Fruit fly (Drosophila melanogaster) whole organism, prepupa: ENCODE results near the gene cad.

Experiments used
- Blimp-1 ChIP-seq: fragments of 200-800 bp; sonication (Bioruptor generic); optimal IDR thresholded peaks from 3 replicates; lab custom pipeline; 2017; ENCODE audit warnings: missing biosample characterization, missing genetic modification characterization, mild to moderate bottlenecking, moderate library complexity, missing genetic modification reagents
- CG3032 ChIP-seq: fragments of 200-800 bp; optimal IDR thresholded peaks from 2 replicates; lab custom pipeline; 2019; ENCODE audit warnings: missing biosample characterization, mild to moderate bottlenecking, missing genetic modification characterization, moderate library complexity
- CG6808 ChIP-seq: fragments of 200-800 bp; sonication (Bioruptor generic); optimal IDR thresholded peaks from 3 replicates; lab custom pipeline; 2017; ENCODE audit warnings: missing biosample characterization, missing genetic modification characterization, mild to moderate bottlenecking, moderate library complexity, missing genetic modification reagents
- CG6854 ChIP-seq: fragments of 200-800 bp; sonication (Bioruptor generic); optimal IDR thresholded peaks from 2 replicates; lab custom pipeline; 2017; ENCODE audit warnings: missing biosample characterization, mild to moderate bottlenecking, missing genetic modification characterization
- CG9139 ChIP-seq: fragments of 200-800 bp; sonication (Bioruptor generic); optimal IDR thresholded peaks from 3 replicates; lab custom pipeline; 2017; ENCODE audit warnings: missing biosample characterization, mild to moderate bottlenecking, missing genetic modification characterization
- Smox ChIP-seq: fragments of 200-800 bp; sonication (Bioruptor generic); optimal IDR thresholded peaks from 3 replicates; lab custom pipeline; 2016; ENCODE audit warnings: missing biosample characterization, missing genetic modification characterization
- Sox102F ChIP-seq: fragments of 200-800 bp; sonication (Bioruptor generic); optimal IDR thresholded peaks from 2 replicates; lab custom pipeline; 2016; ENCODE audit warnings: missing biosample characterization, mild to moderate bottlenecking, missing genetic modification characterization
- Sox15 ChIP-seq: fragments of 200-800 bp; sonication (Bioruptor generic); optimal IDR thresholded peaks from 3 replicates; lab custom pipeline; 2016; ENCODE audit warnings: missing biosample characterization, missing genetic modification characterization
- dac ChIP-seq: fragments of 200-800 bp; sonication (Bioruptor generic); optimal IDR thresholded peaks from 2 replicates; lab custom pipeline; 2017; ENCODE audit warnings: missing biosample characterization, mild to moderate bottlenecking, missing genetic modification characterization
- dsx ChIP-seq: fragments of 200-800 bp; optimal IDR thresholded peaks from 3 replicates; lab custom pipeline; 2019; ENCODE audit warnings: missing biosample characterization, mild to moderate bottlenecking, missing genetic modification characterization, moderate library complexity; ENCODE audit not compliant: poor library complexity, severe bottlenecking
- salr ChIP-seq, 2 experiments: fragments of 200-800 bp; sonication (Bioruptor generic); optimal IDR thresholded peaks; 3 replicates each; lab custom pipeline; 2016 to 2018; ENCODE audit warnings: missing biosample characterization in 2 of 2, missing genetic modification characterization in 2 of 2, mild to moderate bottlenecking in 1 of 2
- ss ChIP-seq, 2 experiments: fragments of 200-800 bp; sonication (Bioruptor generic); optimal IDR thresholded peaks; 2 replicates in 1 of 2; 3 replicates in 1 of 2; lab custom pipeline; 2017 to 2018; ENCODE audit warnings: mild to moderate bottlenecking in 2 of 2, missing biosample characterization in 2 of 2, missing genetic modification characterization in 2 of 2, moderate library complexity in 1 of 2

- TF ChIP-seq CG9139 (GFP tag; lab: Kevin White, UChicago): no peak
- TF ChIP-seq ss (GFP tag; optimal IDR thresholded peaks at IDR 0.05; lab: Kevin White, UChicago): no peak
- no peak for TF ChIP-seq Sox102F (GFP tag; lab: Kevin White, UChicago)
- TF ChIP-seq CG3032 (tag; lab: Kevin White, UChicago): no peak
- no peak for TF ChIP-seq dac (GFP tag; lab: Kevin White, UChicago)
- no peak for TF ChIP-seq CG6854 (GFP tag; lab: Kevin White, UChicago)
- no peak for TF ChIP-seq CG6808 (GFP tag; lab: Kevin White, UChicago)
- no peak for TF ChIP-seq Blimp-1
- TF ChIP-seq dsx (GFP tag; lab: Kevin White, UChicago): no peak
- no peak for TF ChIP-seq salr (GFP tag; optimal IDR thresholded peaks at IDR 0.05; lab: Kevin White, UChicago)
- TF ChIP-seq Sox15: no peak
- no peak for TF ChIP-seq Smox (GFP tag; lab: Kevin White, UChicago)
These were observed 35.8 kb upstream of the cad start for dm6 chr2L:20734687-20735088.
